Fruit fly (Drosophila melanogaster): ENCODE measurements around the gene CG13933.

- TF ChIP-seq CG7357 (GFP tag; IDR thresholded peaks at IDR 0.05) (no peak), CG11085 (GFP tag; IDR thresholded peaks at IDR 0.05) (no peak)
Observed at dm6 chr3L:1816614-1817013, 41.7 kb upstream of the CG13933 start.
